Fruit fly (Drosophila melanogaster) whole organism, pupa: ENCODE results near the gene CG9121.
A peak's percentile ranks its signal among the peaks of the same experiment; 100 is the strongest.

Experiments used
- CG10348 ChIP-seq: fragments of 200-800 bp; sonication (Bioruptor generic); IDR thresholded peaks from 2 replicates; pipeline ENCODE4 v1.3.6; 2022; ENCODE audit warnings: missing biosample characterization, missing genetic modification characterization
- CG12605 ChIP-seq: fragments of 200-800 bp; sonication (Bioruptor generic); IDR thresholded peaks from 2 replicates; pipeline ENCODE4 v1.3.6; 2022; ENCODE audit warnings: missing biosample characterization, missing genetic modification characterization
- CG13204 ChIP-seq: fragments of 200-800 bp; sonication (Bioruptor generic); optimal IDR thresholded peaks from 2 replicates; lab custom pipeline; 2018; ENCODE audit warnings: missing biosample characterization, mild to moderate bottlenecking, missing genetic modification characterization, moderate library complexity
- CG14655 ChIP-seq: fragments of 200-800 bp; sonication (Bioruptor generic); optimal IDR thresholded peaks from 3 replicates; lab custom pipeline; 2017; ENCODE audit warnings: mild to moderate bottlenecking, missing biosample characterization, missing genetic modification reagents, missing genetic modification characterization
- CG15710 ChIP-seq: fragments of 200-800 bp; sonication (Bioruptor generic); optimal IDR thresholded peaks from 2 replicates; lab custom pipeline; 2018; ENCODE audit warnings: missing biosample characterization, mild to moderate bottlenecking, missing genetic modification characterization, moderate library complexity
- CG17806 ChIP-seq: fragments of 200-800 bp; sonication (Bioruptor generic); optimal IDR thresholded peaks from 2 replicates; lab custom pipeline; 2018; ENCODE audit warnings: missing biosample characterization, mild to moderate bottlenecking, missing genetic modification characterization, moderate library complexity
- CG8159 ChIP-seq: fragments of 200-800 bp; sonication (Bioruptor generic); optimal IDR thresholded peaks from 3 replicates; lab custom pipeline; 2018; ENCODE audit warnings: missing biosample characterization, mild to moderate bottlenecking, missing genetic modification characterization, moderate library complexity
- CG9948 ChIP-seq: fragments of 200-800 bp; sonication (Bioruptor generic); optimal IDR thresholded peaks from 2 replicates; lab custom pipeline; 2018; ENCODE audit warnings: missing biosample characterization, mild to moderate bottlenecking, missing genetic modification characterization, moderate library complexity
- EcR ChIP-seq: fragments of 200-800 bp; sonication (Bioruptor generic); optimal IDR thresholded peaks from 3 replicates; lab custom pipeline; 2019; ENCODE audit warnings: missing biosample characterization, missing genetic modification characterization, mild to moderate bottlenecking, moderate library complexity, missing genetic modification reagents
- Ets98B ChIP-seq: fragments of 200-800 bp; sonication (Bioruptor generic); IDR thresholded peaks from 2 replicates; pipeline ENCODE4 v1.3.6; 2022; ENCODE audit warnings: missing biosample characterization, missing genetic modification characterization
- Pif1B ChIP-seq: fragments of 200-800 bp; sonication (Bioruptor generic); optimal IDR thresholded peaks from 3 replicates; lab custom pipeline; 2016; ENCODE audit warnings: missing biosample characterization, missing genetic modification characterization
- fd96Ca ChIP-seq: fragments of 200-800 bp; sonication (Bioruptor generic); IDR thresholded peaks from 3 replicates; pipeline ENCODE4 v1.3.6; 2022; ENCODE audit warnings: missing biosample characterization, missing genetic modification characterization
- gl ChIP-seq: fragments of 200-800 bp; sonication (Bioruptor generic); optimal IDR thresholded peaks from 2 replicates; lab custom pipeline; 2018; ENCODE audit warnings: missing biosample characterization, mild to moderate bottlenecking, missing genetic modification characterization
- rn ChIP-seq: fragments of 200-800 bp; sonication (Bioruptor generic); IDR thresholded peaks from 2 replicates; pipeline ENCODE4 v1.3.6; 2022; ENCODE audit warnings: missing biosample characterization, missing genetic modification characterization

DNA sequence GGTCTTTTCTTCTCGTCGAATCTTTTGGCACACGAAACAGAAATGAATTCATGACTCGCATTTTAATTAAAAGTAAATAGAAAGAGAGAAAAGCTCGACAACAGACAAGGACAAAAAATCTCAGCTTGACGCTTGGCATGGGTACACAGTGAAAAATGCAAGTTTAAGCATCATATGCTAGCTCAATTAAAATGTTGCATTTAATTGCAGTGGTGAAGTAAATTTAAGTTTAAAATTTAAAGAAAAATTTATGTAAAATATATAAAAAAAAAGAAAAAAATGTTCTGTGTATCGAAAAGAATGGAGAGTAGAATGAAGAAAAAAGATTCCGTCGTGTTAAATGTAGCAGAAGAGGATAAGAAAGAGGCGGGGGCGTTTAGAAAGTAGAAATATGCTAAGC lies 34.7 kb upstream of the CG9121 start:
- peak; percentile 31; the same call in 1 of the 2 replicates for TF ChIP-seq Ets98B (GFP tag; lab: Robert Waterston, UW)
- TF ChIP-seq CG17806 (tag; lab: Kevin White, UChicago), result peak; percentile 20
- no peak for TF ChIP-seq fd96Ca (GFP tag; lab: Robert Waterston, UW)
- peak; percentile 20 for TF ChIP-seq CG9948 (tag; lab: Kevin White, UChicago)
- peak; percentile 22 for TF ChIP-seq CG15710 (tag; lab: Kevin White, UChicago)
- TF ChIP-seq CG8159 (tag; lab: Kevin White, UChicago), result no peak
- TF ChIP-seq CG10348 (GFP tag; lab: Robert Waterston, UW), result no peak
- no peak for TF ChIP-seq rn (GFP tag; lab: Robert Waterston, UW)
- peak; percentile 1 for TF ChIP-seq Pif1B (GFP tag; lab: Kevin White, UChicago)
- no peak for TF ChIP-seq gl (tag; lab: Kevin White, UChicago)
- TF ChIP-seq CG12605, result no peak
- no peak for TF ChIP-seq CG13204 (GFP tag; lab: Kevin White, UChicago)
- no peak for TF ChIP-seq EcR (GFP tag; lab: Kevin White, UChicago)
- peak; percentile 1 for TF ChIP-seq CG14655 (GFP tag; lab: Kevin White, UChicago)
